In genomic region chrIII:3029822-3030221, ce11 we compare ENCODE assay signal across 2 worm cellular contexts.
TF ChIP-seq lines count a peak whose summit lies in the region.

No protein-coding gene starts in this region.

TF ChIP-seq in whole organism, L1 larva, 84 proteins besides CTCF, POLR2A, EP300 and RAD21 (continued from another document):
- TF ChIP-seq lin-35 (GFP tag; optimal IDR thresholded peaks at IDR 0.05; lab: Kevin White, UChicago), result peak in 1 of 2 experiments; percentile 38
- TF ChIP-seq nhr-85 (tag; lab: Kevin White, UChicago), result peak; percentile 73
- no peak for TF ChIP-seq ama-1 (optimal IDR thresholded peaks at IDR 0.05; lab: Kevin White, UChicago)
- TF ChIP-seq elt-3 (tag; optimal IDR thresholded peaks at IDR 0.05; lab: Kevin White, UChicago), result peak in 2 of 6 experiments; percentile 37 to 43
- TF ChIP-seq zip-4 (GFP tag; optimal IDR thresholded peaks at IDR 0.05; lab: Kevin White, UChicago), result no peak
- peak; percentile 16 for TF ChIP-seq lin-14 (GFP tag; optimal IDR thresholded peaks at IDR 0.05; lab: Kevin White, UChicago)
- TF ChIP-seq grh-1 (GFP tag; IDR thresholded peaks at IDR 0.05; lab: Robert Waterston, UW), result no peak
- TF ChIP-seq irx-1 (tag; optimal IDR thresholded peaks at IDR 0.05; lab: Kevin White, UChicago), result peak; percentile 12
- no peak for TF ChIP-seq isw-1 (GFP tag; IDR thresholded peaks at IDR 0.05; lab: Robert Waterston, UW)
- TF ChIP-seq efl-1 (optimal IDR thresholded peaks at IDR 0.05; lab: Kevin White, UChicago), result no peak
- TF ChIP-seq efl-1 (GFP tag; optimal IDR thresholded peaks at IDR 0.05 in 1 of 2; lab: Kevin White, UChicago), result no peak
- TF ChIP-seq ztf-11 (tag; optimal IDR thresholded peaks at IDR 0.05; lab: Kevin White, UChicago), result no peak
- TF ChIP-seq nhr-77 (tag; optimal IDR thresholded peaks at IDR 0.05; lab: Kevin White, UChicago), result no peak
- no peak for TF ChIP-seq sox-4 (tag; optimal IDR thresholded peaks at IDR 0.05; lab: Kevin White, UChicago)
- TF ChIP-seq pqm-1 (tag; optimal IDR thresholded peaks at IDR 0.05; lab: Kevin White, UChicago), result no peak
- TF ChIP-seq nhr-11 (tag; optimal IDR thresholded peaks at IDR 0.05; lab: Kevin White, UChicago), result no peak
- no peak for TF ChIP-seq mdl-1 (tag; optimal IDR thresholded peaks at IDR 0.05; lab: Kevin White, UChicago)
- TF ChIP-seq blmp-1 (tag; optimal IDR thresholded peaks at IDR 0.05; lab: Kevin White, UChicago), result peak; percentile 36
- TF ChIP-seq dsc-1 (tag; optimal IDR thresholded peaks at IDR 0.05; lab: Kevin White, UChicago), result no peak
- TF ChIP-seq efl-3 (GFP tag; optimal IDR thresholded peaks at IDR 0.05; lab: Kevin White, UChicago), result no peak
- TF ChIP-seq lsy-2 (tag; optimal IDR thresholded peaks at IDR 0.05; lab: Kevin White, UChicago), result peak in 1 of 2 experiments; percentile 24
- TF ChIP-seq C16A3.4 (tag; optimal IDR thresholded peaks at IDR 0.05; lab: Kevin White, UChicago), result no peak
- TF ChIP-seq snpc-4 (tag; optimal IDR thresholded peaks at IDR 0.05; lab: Kevin White, UChicago), result no peak
- no peak for TF ChIP-seq egl-13 (tag; optimal IDR thresholded peaks at IDR 0.05; lab: Kevin White, UChicago)
- TF ChIP-seq dpl-1 (GFP tag; optimal IDR thresholded peaks at IDR 0.05; lab: Kevin White, UChicago), result peak in 1 of 3 experiments; percentile 5
- TF ChIP-seq ztf-4 (tag; optimal IDR thresholded peaks at IDR 0.05; lab: Kevin White, UChicago), result no peak
- TF ChIP-seq tlp-1 (tag; optimal IDR thresholded peaks at IDR 0.05; lab: Kevin White, UChicago), result no peak
- peak; percentile 42 for TF ChIP-seq nhr-71 (tag; optimal IDR thresholded peaks at IDR 0.05; lab: Kevin White, UChicago)
- TF ChIP-seq fkh-10 (GFP tag; optimal IDR thresholded peaks at IDR 0.05; lab: Kevin White, UChicago), result no peak
- peak; percentile 16 for TF ChIP-seq nhr-90 (tag; optimal IDR thresholded peaks at IDR 0.05; lab: Kevin White, UChicago; ENCODE audit: poor library complexity)
- no peak for TF ChIP-seq Y116A8C.19 (tag; optimal IDR thresholded peaks at IDR 0.05; lab: Kevin White, UChicago; ENCODE audit: borderline replicate concordance)
- TF ChIP-seq fos-1 (tag; optimal IDR thresholded peaks at IDR 0.05; lab: Kevin White, UChicago), result no peak
- no peak for TF ChIP-seq nhr-76 (tag; optimal IDR thresholded peaks at IDR 0.05; lab: Kevin White, UChicago)
- TF ChIP-seq ceh-8 (GFP tag; optimal IDR thresholded peaks at IDR 0.05; lab: Kevin White, UChicago), result no peak
- TF ChIP-seq nhr-20 (tag; optimal IDR thresholded peaks at IDR 0.05; lab: Kevin White, UChicago), result peak; percentile 18
- no peak for TF ChIP-seq vab-15 (tag; optimal IDR thresholded peaks at IDR 0.05; lab: Kevin White, UChicago)
- TF ChIP-seq mab-9 (GFP tag; IDR thresholded peaks at IDR 0.05; lab: Robert Waterston, UW), result no peak
- TF ChIP-seq xbp-1 (tag; optimal IDR thresholded peaks at IDR 0.05; lab: Kevin White, UChicago), result no peak
- no peak for TF ChIP-seq unc-62 (GFP tag; optimal IDR thresholded peaks at IDR 0.05; lab: Kevin White, UChicago)
- no peak for TF ChIP-seq zag-1 (tag; optimal IDR thresholded peaks at IDR 0.05; lab: Kevin White, UChicago)
- no peak for TF ChIP-seq nhr-84 (tag; optimal IDR thresholded peaks at IDR 0.05; lab: Kevin White, UChicago)
- no peak for TF ChIP-seq ceh-82 (tag; optimal IDR thresholded peaks at IDR 0.05; lab: Kevin White, UChicago)
- TF ChIP-seq mef-2 (tag; optimal IDR thresholded peaks at IDR 0.05; lab: Kevin White, UChicago), result no peak
- TF ChIP-seq nhr-237 (tag; optimal IDR thresholded peaks at IDR 0.05; lab: Kevin White, UChicago), result no peak
- TF ChIP-seq ceh-63 (GFP tag; optimal IDR thresholded peaks at IDR 0.05; lab: Kevin White, UChicago), result no peak
- no peak for TF ChIP-seq nhr-28 (tag; optimal IDR thresholded peaks at IDR 0.05; lab: Kevin White, UChicago)
- no peak for TF ChIP-seq lin-39 (tag; optimal IDR thresholded peaks at IDR 0.05; lab: Kevin White, UChicago)
- no peak for TF ChIP-seq unc-130 (tag; optimal IDR thresholded peaks at IDR 0.05; lab: Kevin White, UChicago)
- no peak for TF ChIP-seq fkh-4 (tag; optimal IDR thresholded peaks at IDR 0.05; lab: Kevin White, UChicago; ENCODE audit: borderline replicate concordance)
- TF ChIP-seq sup-37 (GFP tag; optimal IDR thresholded peaks at IDR 0.05; lab: Kevin White, UChicago), result no peak
- no peak for TF ChIP-seq F16B12.6 (tag; optimal IDR thresholded peaks at IDR 0.05; lab: Kevin White, UChicago)
- TF ChIP-seq skn-1 (tag; optimal IDR thresholded peaks at IDR 0.05; lab: Kevin White, UChicago), result peak; percentile 52

TF ChIP-seq in whole organism, L4 larva, 104 proteins besides CTCF, POLR2A, EP300 and RAD21 (continued from another document):
- TF ChIP-seq lin-13 (GFP tag; optimal IDR thresholded peaks at IDR 0.05; lab: Kevin White, UChicago) (no peak), ztf-11 (tag; optimal IDR thresholded peaks at IDR 0.05; lab: Kevin White, UChicago) (no peak), dve-1 (tag; optimal IDR thresholded peaks at IDR 0.05; lab: Kevin White, UChicago; ENCODE audit: insufficient read depth) (peak; percentile 24), nhr-111 (GFP tag; optimal IDR thresholded peaks at IDR 0.05; lab: Kevin White, UChicago) (no peak), nhr-48 (tag; optimal IDR thresholded peaks at IDR 0.05; lab: Kevin White, UChicago) (no peak), cey-2 (tag; optimal IDR thresholded peaks at IDR 0.05; lab: Kevin White, UChicago; ENCODE audit: borderline replicate concordance, insufficient read depth) (peak; percentile 3), mxl-2 (GFP tag; conservative IDR thresholded peaks at IDR 0.05; lab: Robert Waterston, UW) (no peak), nhr-10 (tag; optimal IDR thresholded peaks at IDR 0.05; lab: Kevin White, UChicago) (no peak), daf-19 (GFP tag; conservative IDR thresholded peaks at IDR 0.05; lab: Robert Waterston, UW) (no peak), zip-2 (tag; optimal IDR thresholded peaks at IDR 0.05; lab: Kevin White, UChicago) (no peak), mdt-29 (GFP tag; IDR thresholded peaks at IDR 0.05; lab: Robert Waterston, UW) (no peak), madf-5 (GFP tag; IDR thresholded peaks at IDR 0.05; lab: Robert Waterston, UW) (no peak), aha-1 (tag; lab: Kevin White, UChicago) (no peak), nhr-28 (tag; optimal IDR thresholded peaks at IDR 0.05; lab: Kevin White, UChicago) (peak; percentile 81), F10B5.3 (tag; optimal IDR thresholded peaks at IDR 0.05; lab: Kevin White, UChicago) (no peak), ZK337.2 (GFP tag; IDR thresholded peaks at IDR 0.05; lab: Robert Waterston, UW) (no peak), snpc-4 (tag; optimal IDR thresholded peaks at IDR 0.05; lab: Kevin White, UChicago) (no peak), Y105C5A.15 (GFP tag; IDR thresholded peaks at IDR 0.05; lab: Robert Waterston, UW) (no peak)
